Worm (Caenorhabditis elegans) whole organism, young adult: ENCODE data around the gene dct-6.

Experiments used
- T07F8.4 ChIP-seq: sonication (generic microtip); optimal IDR thresholded peaks from 2 replicates; lab custom pipeline; 2016; ENCODE audit warnings: mild to moderate bottlenecking, missing genetic modification characterization, moderate library complexity, missing compliant biosample characterization
- dox-1 ChIP-seq: fragments of 200-800 bp; sonication (Bioruptor generic); IDR thresholded peaks from 2 replicates; pipeline ENCODE4 v1.3.6; 2022; ENCODE audit warnings: missing genetic modification reagents, missing genetic modification characterization, missing compliant biosample characterization
- lin-35 ChIP-seq, 3 experiments: fragments of 150-350 bp in 2 of 3; sonication (generic microtip) in 1 of 3; optimal IDR thresholded peaks; 2 replicates each; lab custom pipeline; 2014 to 2018; ENCODE audit warnings: missing biosample characterization in 3 of 3, missing genetic modification characterization in 3 of 3, missing genetic modification reagents in 3 of 3
- nhr-179 ChIP-seq: sonication (generic microtip); optimal IDR thresholded peaks from 2 replicates; lab custom pipeline; 2016; ENCODE audit warnings: mild to moderate bottlenecking, missing genetic modification characterization, missing compliant biosample characterization
- nhr-27 ChIP-seq: fragments of 200-800 bp; sonication (Bioruptor generic); optimal IDR thresholded peaks from 2 replicates; lab custom pipeline; 2018; ENCODE audit warnings: mild to moderate bottlenecking, missing genetic modification characterization, moderate library complexity, missing compliant biosample characterization
- snpc-4 ChIP-seq, 5 experiments: fragments of 150-350 bp in 1 of 5; sonication (generic microtip) in 4 of 5; optimal IDR thresholded peaks; 2 replicates each; lab custom pipeline; 2014 to 2018; ENCODE audit warnings: missing genetic modification characterization in 5 of 5, missing biosample characterization in 3 of 5, antibody characterized with exemption in 2 of 5, mild to moderate bottlenecking in 2 of 5, missing compliant biosample characterization in 2 of 5, missing genotype in 2 of 5, moderate library complexity in 2 of 5, missing genetic modification reagents in 1 of 5
- unc-130 ChIP-seq: sonication (generic microtip); optimal IDR thresholded peaks from 2 replicates; lab custom pipeline; 2016; ENCODE audit warnings: missing genetic modification reagents, missing genetic modification characterization, missing compliant biosample characterization

- TF ChIP-seq dox-1 (GFP tag; lab: Robert Waterston, UW) (no peak), snpc-4 (GFP tag; optimal IDR thresholded peaks at IDR 0.05; lab: Kevin White, UChicago) (no peak), snpc-4 (tag; optimal IDR thresholded peaks at IDR 0.05; lab: Kevin White, UChicago) (no peak), lin-35 (GFP tag; optimal IDR thresholded peaks at IDR 0.05; lab: Kevin White, UChicago) (no peak), T07F8.4 (tag; lab: Kevin White, UChicago) (no peak), nhr-27 (tag; lab: Kevin White, UChicago) (no peak), unc-130 (GFP tag; lab: Kevin White, UChicago) (no peak), nhr-179 (no peak)
Observed at ce11 chrIII:5988010-5988409, 21.8 kb downstream of the dct-6 start.
